Fruit fly (Drosophila melanogaster): ENCODE data around the gene CG42752.

The CG42752 gene

DNA sequence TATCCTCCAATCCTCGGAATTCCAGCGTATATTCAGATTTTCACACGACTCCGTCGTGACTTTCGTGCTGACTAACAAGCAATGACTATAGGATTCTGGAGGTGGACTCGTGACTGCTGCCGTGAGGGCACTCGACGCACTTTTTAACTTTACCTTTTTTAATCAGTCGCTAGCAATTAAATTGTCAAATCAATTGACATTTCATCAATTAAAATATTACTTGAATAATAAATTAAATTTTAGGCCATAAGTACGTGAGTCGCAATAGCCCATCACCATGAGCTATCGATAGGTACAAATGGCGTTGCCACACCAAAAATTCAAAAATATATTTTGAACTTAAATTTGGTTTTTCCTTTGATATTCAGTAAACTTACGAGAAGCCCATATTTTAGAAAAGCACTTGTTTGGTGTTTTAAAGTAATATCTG is 34.3 kb downstream of the CG42752 start, which contains the start of gene Jwa (continued):
- peak; percentile 98 for TF ChIP-seq Hsf (GFP tag; optimal IDR thresholded peaks at IDR 0.05)
- peak; percentile 89 for TF ChIP-seq nerfin-1 (tag; optimal IDR thresholded peaks at IDR 0.05)
- peak; percentile 31 for TF ChIP-seq btn (GFP tag; optimal IDR thresholded peaks at IDR 0.05)
- peak; percentile 93 for TF ChIP-seq slou (GFP tag; optimal IDR thresholded peaks at IDR 0.05)
- TF ChIP-seq vfl (GFP tag; optimal IDR thresholded peaks at IDR 0.05): peak; percentile 98
- peak; percentile 62 for TF ChIP-seq CG5245 (GFP tag; optimal IDR thresholded peaks at IDR 0.05)
- TF ChIP-seq schlank (tag; optimal IDR thresholded peaks at IDR 0.05): peak; percentile 72
- TF ChIP-seq Ssrp (tag; optimal IDR thresholded peaks at IDR 0.05): peak; percentile 77
- peak; percentile 87 for TF ChIP-seq CG33213 (GFP tag; optimal IDR thresholded peaks at IDR 0.05)
- peak; percentile 90 for TF ChIP-seq CG11456 (GFP tag; IDR thresholded peaks at IDR 0.05)
- TF ChIP-seq grn (GFP tag; optimal IDR thresholded peaks at IDR 0.05): peak; percentile 40
- TF ChIP-seq CG32767 (GFP tag; IDR thresholded peaks at IDR 0.05): peak; percentile 85
- TF ChIP-seq croc (GFP tag; conservative IDR thresholded peaks at IDR 0.05): peak; percentile 87
- peak; percentile 98 for TF ChIP-seq Med (GFP tag)
- no peak for TF ChIP-seq TFAM (GFP tag; optimal IDR thresholded peaks at IDR 0.05)
- peak; percentile 40 for TF ChIP-seq p53 (GFP tag; optimal IDR thresholded peaks at IDR 0.05)
- peak; percentile 97 for TF ChIP-seq unpg (GFP tag; optimal IDR thresholded peaks at IDR 0.05)
- peak; percentile 100 for TF ChIP-seq CG34224 (GFP tag; IDR thresholded peaks at IDR 0.05; ENCODE audit: partially characterized antibody)
- TF ChIP-seq Ada2b (GFP tag; IDR thresholded peaks at IDR 0.05): peak; percentile 79
- TF ChIP-seq Oli (tag; optimal IDR thresholded peaks at IDR 0.05): peak; percentile 91
- TF ChIP-seq CG18262 (tag; optimal IDR thresholded peaks at IDR 0.05): peak; percentile 81
- peak; percentile 98 for TF ChIP-seq slbo (GFP tag; IDR thresholded peaks at IDR 0.05)
- peak; percentile 12 for TF ChIP-seq CG9797 (GFP tag; optimal IDR thresholded peaks at IDR 0.05)
- peak; percentile 72 for TF ChIP-seq stwl (tag; optimal IDR thresholded peaks at IDR 0.05)
- peak; percentile 94 for TF ChIP-seq Gug (GFP tag; IDR thresholded peaks at IDR 0.05)
- TF ChIP-seq phol (tag; optimal IDR thresholded peaks at IDR 0.05): peak; percentile 87
- TF ChIP-seq CG17912 (GFP tag; optimal IDR thresholded peaks at IDR 0.05): peak; percentile 46
- TF ChIP-seq ase (GFP tag; IDR thresholded peaks at IDR 0.05): peak; percentile 66; the same call in 2 of the 3 replicates
- no peak for TF ChIP-seq ash1 (GFP tag; optimal IDR thresholded peaks at IDR 0.05)
- TF ChIP-seq maf-S (GFP tag; optimal IDR thresholded peaks at IDR 0.05): peak; percentile 92
- peak; percentile 100 for TF ChIP-seq Dll (GFP tag; IDR thresholded peaks at IDR 0.05; ENCODE audit: partially characterized antibody)
- peak; percentile 81 for TF ChIP-seq CG9727 (GFP tag; optimal IDR thresholded peaks at IDR 0.05)
- TF ChIP-seq CG12659 (GFP tag; optimal IDR thresholded peaks at IDR 0.05): peak; percentile 94
- TF ChIP-seq CG4404 (GFP tag; IDR thresholded peaks at IDR 0.05): peak; percentile 94
- peak; percentile 65 for TF ChIP-seq Hey (tag; optimal IDR thresholded peaks at IDR 0.05)
- TF ChIP-seq knrl (GFP tag; IDR thresholded peaks at IDR 0.05; ENCODE audit: partially characterized antibody): peak; percentile 100
- peak in 1 of 2 experiments; percentile 46 for TF ChIP-seq insv (GFP tag; optimal IDR thresholded peaks at IDR 0.05)
- TF ChIP-seq hth (optimal IDR thresholded peaks at IDR 0.05): no peak

DNA sequence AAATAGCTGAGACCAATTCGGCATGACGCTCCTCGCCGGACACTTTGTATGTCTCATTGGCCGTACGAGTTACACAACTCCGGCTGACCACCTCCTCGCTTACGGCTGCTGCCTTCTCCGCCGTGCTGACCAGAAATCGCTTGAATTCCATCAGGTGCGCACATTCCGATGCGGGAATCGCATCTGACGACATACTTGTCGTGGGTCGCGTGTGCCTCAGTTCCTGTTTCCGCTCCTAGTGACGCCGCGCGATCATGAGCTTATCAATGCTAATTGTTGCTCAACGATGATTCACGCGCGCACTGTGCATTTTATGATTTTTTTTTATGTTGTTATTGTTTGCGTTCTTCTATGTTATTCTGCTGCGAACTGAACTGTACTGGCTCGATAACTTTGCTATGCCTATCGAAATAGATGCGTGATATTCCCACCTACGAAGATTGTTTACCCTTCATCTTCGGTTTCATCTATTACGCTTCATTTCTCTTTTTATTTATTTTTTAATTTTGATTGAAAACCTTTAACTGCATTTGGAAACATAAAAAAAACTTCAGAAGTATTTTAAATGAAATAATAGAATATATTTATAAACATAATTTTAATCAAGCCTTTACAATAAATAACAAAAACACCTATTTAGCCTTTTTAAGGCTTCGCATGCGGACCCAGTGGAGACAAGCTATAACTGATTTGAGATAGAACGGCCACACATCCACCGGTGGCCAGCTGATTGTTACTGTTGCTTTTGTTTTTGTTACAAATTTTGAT is 37.0 kb downstream of the CG42752 start, which contains the start of the genes CG10376 and CG10343:
CG10376 (minus strand) TSS at position 385 of the 768 bp plus-strand sequence.
CG10343 (plus strand) TSS at position 753 of the 768 bp plus-strand sequence.
- no peak for TF ChIP-seq prd (optimal IDR thresholded peaks at IDR 0.05)
- peak; percentile 93 for TF ChIP-seq prd (GFP tag; IDR thresholded peaks at IDR 0.05)
- peak; percentile 44; the same call in 1 of the 2 replicates for TF ChIP-seq stc (GFP tag; IDR thresholded peaks at IDR 0.05)
- peak; percentile 85; the same call in 1 of the 2 replicates for TF ChIP-seq klu (GFP tag; IDR thresholded peaks at IDR 0.05)
- TF ChIP-seq sim (GFP tag; IDR thresholded peaks at IDR 0.05): 0 out of 2 replicates have a peak, but pooled peaks have one; percentile 41
- TF ChIP-seq CG6689 (GFP tag; IDR thresholded peaks at IDR 0.05): peak; percentile 89
- TF ChIP-seq Meics (GFP tag; optimal IDR thresholded peaks at IDR 0.05): peak; percentile 86
- no peak for TF ChIP-seq crc (GFP tag; optimal IDR thresholded peaks at IDR 0.05)
- peak; percentile 77 for TF ChIP-seq CG3281 (GFP tag; optimal IDR thresholded peaks at IDR 0.05)
- peak; percentile 98 for TF ChIP-seq nmo (GFP tag; optimal IDR thresholded peaks at IDR 0.05)
- TF ChIP-seq corto (GFP tag; optimal IDR thresholded peaks at IDR 0.05): peak; percentile 44
- peak; percentile 78 for TF ChIP-seq B-H1 (GFP tag; IDR thresholded peaks at IDR 0.05)
- peak; percentile 66 for TF ChIP-seq run (tag; optimal IDR thresholded peaks at IDR 0.05)
- TF ChIP-seq croc (GFP tag; conservative IDR thresholded peaks at IDR 0.05): peak; percentile 87
- no peak for TF ChIP-seq ERR (GFP tag; optimal IDR thresholded peaks at IDR 0.05)

All from whole organism, embryonic.